Worm (Caenorhabditis elegans) whole organism, midembryonic: Measurements from ENCODE around the gene srh-70.

Experiments
- T22C8.4 ChIP-seq: fragments of 200-800 bp; sonication (Bioruptor generic); IDR thresholded peaks from 2 replicates; pipeline ENCODE4 v1.3.6; 2022; ENCODE audit warnings: missing genetic modification characterization, missing compliant biosample characterization
- cog-1 ChIP-seq: sonication (generic microtip); optimal IDR thresholded peaks from 2 replicates; lab custom pipeline; 2016; ENCODE audit warnings: missing genetic modification characterization, missing compliant biosample characterization
- flt-1 ChIP-seq: fragments of 200-800 bp; sonication (Bioruptor generic); IDR thresholded peaks from 2 replicates; pipeline ENCODE4 v1.3.6; 2022; ENCODE audit warnings: missing genetic modification characterization, missing compliant biosample characterization
- klf-2 ChIP-seq: fragments of 200-800 bp; sonication (Bioruptor generic); conservative IDR thresholded peaks from 2 replicates; pipeline ENCODE4 v1.3.6; 2022; ENCODE audit warnings: missing genetic modification reagents, missing genetic modification characterization, missing compliant biosample characterization
- med-1 ChIP-seq: sonication (generic microtip); optimal IDR thresholded peaks from 2 replicates; lab custom pipeline; 2017; ENCODE audit warnings: missing genetic modification characterization, mild to moderate bottlenecking, missing compliant biosample characterization, antibody characterized with exemption, missing genetic modification reagents; ENCODE audit not compliant: insufficient read depth
- ref-1 ChIP-seq: fragments of 200-800 bp; sonication (Bioruptor generic); conservative IDR thresholded peaks from 2 replicates; pipeline ENCODE4 v1.3.6; 2022; ENCODE audit warnings: missing genetic modification reagents, missing genetic modification characterization, missing compliant biosample characterization
- tab-1 ChIP-seq: fragments of 200-800 bp; sonication (Bioruptor generic); IDR thresholded peaks from 2 replicates; pipeline ENCODE4 v1.3.6; 2022; ENCODE audit warnings: missing genetic modification characterization, missing compliant biosample characterization
- ztf-23 ChIP-seq: fragments of 200-800 bp; sonication (Bioruptor generic); IDR thresholded peaks from 2 replicates; pipeline ENCODE4 v1.3.6; 2022; ENCODE audit warnings: missing genetic modification reagents, missing genetic modification characterization, missing compliant biosample characterization
- ztf-29 ChIP-seq: fragments of 200-800 bp; sonication (Bioruptor generic); IDR thresholded peaks from 2 replicates; pipeline ENCODE4 v1.3.6; 2022; ENCODE audit warnings: missing genetic modification reagents, missing genetic modification characterization, missing compliant biosample characterization

The srh-70 gene

DNA sequence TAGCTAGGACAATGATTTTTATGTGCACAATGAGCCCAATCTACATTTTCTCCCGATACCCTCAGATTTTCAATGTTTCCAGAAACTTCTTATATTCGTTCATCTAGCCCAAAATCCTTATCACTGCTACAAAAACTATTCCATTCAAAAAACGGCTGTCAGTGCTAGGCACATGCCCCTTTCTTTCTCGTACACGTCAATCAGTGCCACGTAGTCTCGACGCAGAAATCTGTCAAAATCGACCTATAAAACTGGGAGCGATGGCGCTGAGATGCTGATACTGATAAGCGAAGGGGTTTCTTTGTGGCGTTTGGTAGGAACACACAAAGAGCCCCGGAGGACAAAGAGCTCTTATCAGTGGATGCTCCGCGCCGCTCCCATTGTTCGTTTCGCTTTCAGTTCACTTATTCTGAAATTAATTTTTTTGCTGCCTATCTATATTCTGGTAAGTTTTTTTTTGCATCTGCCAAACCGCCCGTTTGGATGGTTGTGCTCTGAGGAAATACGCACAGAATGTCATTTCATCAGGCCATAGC is at the start of gene srh-70:
Gene srh-70, minus strand, starts transcription at position 51 of the 536 bp plus-strand sequence.
- TF ChIP-seq ztf-23 (GFP tag; lab: Robert Waterston, UW) (no peak), T22C8.4 (GFP tag; lab: Robert Waterston, UW) (no peak), ztf-29 (no peak), tab-1 (GFP tag; lab: Robert Waterston, UW) (no peak), cog-1 (no peak), med-1 (no peak), flt-1 (GFP tag; lab: Robert Waterston, UW) (no peak), klf-2 (GFP tag; lab: Robert Waterston, UW) (no peak), ref-1 (GFP tag; lab: Robert Waterston, UW) (no peak)

- TF ChIP-seq tab-1 (GFP tag; lab: Robert Waterston, UW) (no peak), klf-2 (GFP tag; lab: Robert Waterston, UW) (no peak), T22C8.4 (GFP tag; lab: Robert Waterston, UW) (no peak)
Measured at ce11 chrII:12565851-12566250, 47.2 kb upstream of the srh-70 start, which contains the start of gene F49C5.7. Gene F49C5.7, plus strand, starts transcription at chrII:12566151.

ce11 chrII:12560210-12560609 is 41.6 kb upstream of the srh-70 start, which contains the start of gene F49C5.12:
Gene F49C5.12, minus strand, starts transcription at chrII:12560310.
- TF ChIP-seq ztf-29 (no peak), ztf-23 (GFP tag; lab: Robert Waterston, UW) (no peak), med-1 (no peak), T22C8.4 (GFP tag; lab: Robert Waterston, UW) (no peak), klf-2 (GFP tag; lab: Robert Waterston, UW) (no peak), cog-1 (no peak), tab-1 (GFP tag; lab: Robert Waterston, UW) (no peak), flt-1 (GFP tag; lab: Robert Waterston, UW) (no peak), ref-1 (GFP tag; lab: Robert Waterston, UW) (no peak)

DNA sequence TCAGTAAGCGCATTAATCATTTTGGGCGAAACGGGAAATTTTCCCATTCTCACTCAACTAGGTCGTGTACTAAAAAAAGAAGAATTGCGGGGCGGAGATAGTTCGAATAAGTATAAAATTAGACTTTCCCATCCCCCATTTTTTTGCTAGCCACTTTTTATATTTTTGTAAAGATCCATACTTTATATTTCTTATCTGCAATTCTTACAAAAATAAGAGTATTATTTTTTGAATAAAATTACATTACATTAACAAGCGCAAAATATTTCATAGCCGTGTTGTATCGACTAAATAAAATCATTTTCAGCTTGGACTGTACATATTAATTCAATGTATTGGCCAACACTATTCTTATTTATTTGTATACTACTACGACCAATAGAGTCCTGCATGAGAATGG is 36.9 kb upstream of the srh-70 start, which contains the start of gene F49C5.11:
Gene F49C5.11, plus strand, starts transcription at position 301 of the 400 bp plus-strand sequence.
- no peak for TF ChIP-seq ztf-29
- TF ChIP-seq ref-1 (GFP tag; lab: Robert Waterston, UW), result no peak
- TF ChIP-seq ztf-23 (GFP tag; lab: Robert Waterston, UW), result no peak
- no peak for TF ChIP-seq tab-1 (GFP tag; lab: Robert Waterston, UW)
- TF ChIP-seq flt-1 (GFP tag; lab: Robert Waterston, UW), result no peak
- TF ChIP-seq klf-2 (GFP tag; lab: Robert Waterston, UW), result no peak
- no peak for TF ChIP-seq T22C8.4 (GFP tag; lab: Robert Waterston, UW)
- TF ChIP-seq med-1, result no peak
- TF ChIP-seq cog-1, result no peak

- no peak for TF ChIP-seq ztf-23 (GFP tag; lab: Robert Waterston, UW)
- TF ChIP-seq tab-1 (GFP tag; lab: Robert Waterston, UW), result no peak
- TF ChIP-seq med-1, result no peak
- TF ChIP-seq ref-1 (GFP tag; lab: Robert Waterston, UW), result no peak
- TF ChIP-seq cog-1, result no peak
- no peak for TF ChIP-seq ztf-29
- no peak for TF ChIP-seq T22C8.4 (GFP tag; lab: Robert Waterston, UW)
- TF ChIP-seq flt-1 (GFP tag; lab: Robert Waterston, UW), result no peak
- no peak for TF ChIP-seq klf-2 (GFP tag; lab: Robert Waterston, UW)
Measured at ce11 chrII:12550940-12551339, 32.3 kb upstream of the srh-70 start.

DNA sequence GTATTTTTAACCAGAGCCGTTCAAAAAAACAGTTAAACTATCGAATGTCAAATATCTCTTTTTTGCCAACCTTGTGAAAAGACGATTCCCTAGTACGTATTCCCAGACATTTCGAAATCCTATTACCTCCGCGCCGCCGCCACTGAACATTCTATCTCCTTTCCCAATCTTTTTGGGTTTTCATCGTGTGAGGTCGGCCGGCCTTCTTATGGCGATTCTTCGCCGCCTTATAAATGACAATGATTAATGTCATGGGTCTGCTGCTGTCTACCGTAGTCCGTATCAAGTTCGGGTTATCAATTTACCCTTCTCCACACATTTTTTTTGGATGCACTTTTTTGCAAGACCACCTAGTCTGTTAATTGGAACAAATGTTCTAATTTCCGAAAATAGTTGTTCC is 31.0 kb upstream of the srh-70 start:
- TF ChIP-seq T22C8.4 (GFP tag; lab: Robert Waterston, UW) (no peak), ztf-23 (GFP tag; lab: Robert Waterston, UW) (no peak), cog-1 (no peak), tab-1 (GFP tag; lab: Robert Waterston, UW) (no peak), ztf-29 (no peak)

DNA sequence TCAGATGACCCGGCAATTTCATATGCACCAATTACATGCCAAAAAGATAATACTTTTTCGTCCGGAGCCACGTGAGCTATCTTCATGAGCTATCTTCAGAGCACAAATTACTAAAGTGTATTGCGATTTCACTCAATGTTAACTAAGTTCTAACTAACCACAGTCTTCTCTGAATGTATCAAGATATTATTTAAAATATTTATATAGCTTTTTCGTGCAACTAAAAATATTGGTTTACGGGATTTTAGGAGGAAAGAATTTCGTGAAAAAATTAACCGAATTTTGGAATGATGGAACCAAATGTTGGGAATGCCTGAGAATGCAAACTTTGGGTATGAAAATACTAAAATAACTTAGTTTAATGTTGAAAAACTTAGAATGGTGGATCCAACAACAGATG is 28.9 kb upstream of the srh-70 start, which contains the start of gene F49C5.16:
Gene F49C5.16, plus strand, starts transcription at position 301 of the 400 bp plus-strand sequence.
- TF ChIP-seq med-1 (no peak), ref-1 (GFP tag; lab: Robert Waterston, UW) (no peak), klf-2 (GFP tag; lab: Robert Waterston, UW) (no peak), T22C8.4 (GFP tag; lab: Robert Waterston, UW) (no peak)

DNA sequence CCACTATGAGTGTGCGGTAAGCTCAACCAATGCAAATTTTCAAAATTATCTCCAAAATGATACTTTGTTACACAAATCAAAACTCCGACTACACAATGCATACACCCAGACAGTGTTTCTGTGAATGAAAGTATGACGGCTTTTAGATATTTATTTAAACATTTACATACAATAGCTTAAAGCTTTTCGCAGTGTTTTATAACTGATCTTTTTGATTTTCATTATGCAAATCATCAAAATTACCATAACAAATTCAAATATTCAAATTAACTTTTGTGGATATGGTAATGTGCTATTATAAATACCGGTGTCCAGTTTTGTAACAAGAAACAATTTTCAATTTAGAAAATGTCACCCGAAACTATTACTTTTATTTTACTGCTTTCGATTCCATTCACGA is 27.8 kb upstream of the srh-70 start, which contains the start of the genes F49C5.5 and F49C5.10:
Gene F49C5.5, minus strand, starts transcription at position 101 of the 400 bp plus-strand sequence.
Gene F49C5.10, plus strand, starts transcription at position 344 of the 400 bp plus-strand sequence.
- TF ChIP-seq cog-1 (no peak), flt-1 (GFP tag; lab: Robert Waterston, UW) (no peak), med-1 (no peak), ref-1 (GFP tag; lab: Robert Waterston, UW) (no peak), T22C8.4 (GFP tag; lab: Robert Waterston, UW) (no peak), ztf-23 (GFP tag; lab: Robert Waterston, UW) (no peak), tab-1 (GFP tag; lab: Robert Waterston, UW) (no peak), klf-2 (GFP tag; lab: Robert Waterston, UW) (no peak), ztf-29 (no peak)

DNA sequence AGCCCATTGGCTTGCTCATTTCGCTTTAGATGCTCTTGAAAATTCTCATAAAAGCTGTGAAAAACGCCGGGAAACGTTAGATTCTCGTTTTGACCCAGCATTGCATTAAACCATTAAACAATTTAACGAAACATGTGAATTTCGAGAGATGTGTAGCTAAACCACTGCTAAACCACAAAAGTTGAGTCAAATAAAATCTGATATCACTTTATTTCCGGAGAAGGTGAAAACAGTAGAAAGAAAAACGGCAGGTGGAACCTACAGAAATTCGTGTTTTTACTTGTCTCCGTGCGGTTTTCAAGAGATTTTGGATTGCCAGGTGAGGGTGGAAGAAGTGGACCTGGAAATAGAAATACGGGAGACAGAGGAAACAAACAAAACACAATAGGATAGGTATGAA is 25.9 kb upstream of the srh-70 start, which contains the start of gene F49C5.9:
Gene F49C5.9, minus strand, starts transcription at position 101 of the 400 bp plus-strand sequence.
- TF ChIP-seq ref-1 (GFP tag; lab: Robert Waterston, UW) (no peak), klf-2 (GFP tag; lab: Robert Waterston, UW) (no peak), flt-1 (GFP tag; lab: Robert Waterston, UW) (no peak), med-1 (no peak), tab-1 (GFP tag; lab: Robert Waterston, UW) (no peak), ztf-23 (GFP tag; lab: Robert Waterston, UW) (no peak), cog-1 (no peak), T22C8.4 (GFP tag; lab: Robert Waterston, UW) (no peak), ztf-29 (no peak)

- no peak for TF ChIP-seq tab-1 (GFP tag; lab: Robert Waterston, UW)
- no peak for TF ChIP-seq med-1
- TF ChIP-seq ref-1 (GFP tag; lab: Robert Waterston, UW), result no peak
- TF ChIP-seq klf-2 (GFP tag; lab: Robert Waterston, UW), result no peak
- TF ChIP-seq ztf-29, result no peak
- no peak for TF ChIP-seq T22C8.4 (GFP tag; lab: Robert Waterston, UW)
- no peak for TF ChIP-seq flt-1 (GFP tag; lab: Robert Waterston, UW)
- TF ChIP-seq cog-1, result no peak
- no peak for TF ChIP-seq ztf-23 (GFP tag; lab: Robert Waterston, UW)
Measured at ce11 chrII:12542594-12542997, 23.9 kb upstream of the srh-70 start.
